Fruit fly (Drosophila melanogaster): Measurements from ENCODE around the gene CG43993.

- TF ChIP-seq Met (GFP tag; optimal IDR thresholded peaks at IDR 0.05) (no peak), CG31627 (GFP tag; optimal IDR thresholded peaks at IDR 0.05) (no peak), Sox102F (GFP tag; optimal IDR thresholded peaks at IDR 0.05) (no peak)
These were observed 50.1 kb downstream of the CG43993 start for dm6 chr3L:12082521-12082841.

Data from whole organism, prepupa.